Worm (Caenorhabditis elegans): Measurements from ENCODE around the gene abl-1.

ce11 chrX:10664759-10665158 lies 40.8 kb upstream of the abl-1 start:
- TF ChIP-seq dao-5 (tag; optimal IDR thresholded peaks at IDR 0.05) (no peak), him-1 (tag; optimal IDR thresholded peaks at IDR 0.05) (no peak)
